Fruit fly (Drosophila melanogaster) Kc167 (cell line): ENCODE results near the gene Nup358.

ENCODE experiments used
- Myc ChIP-seq: fragments of >200 bp; optimal IDR thresholded peaks from 2 replicates; lab custom pipeline; 2017; ENCODE audit warnings: missing external identifiers
- Sin3A ChIP-seq: fragments of >200 bp; optimal IDR thresholded peaks from 2 replicates; lab custom pipeline; 2018; ENCODE audit warnings: missing external identifiers
- psq ChIP-seq: fragments of >200 bp; optimal IDR thresholded peaks from 2 replicates; lab custom pipeline; 2017; ENCODE audit warnings: missing external identifiers
- ttk ChIP-seq: sonication (Bioruptor generic); optimal IDR thresholded peaks from 2 replicates; lab custom pipeline; 2017; ENCODE audit warnings: missing external identifiers

DNA sequence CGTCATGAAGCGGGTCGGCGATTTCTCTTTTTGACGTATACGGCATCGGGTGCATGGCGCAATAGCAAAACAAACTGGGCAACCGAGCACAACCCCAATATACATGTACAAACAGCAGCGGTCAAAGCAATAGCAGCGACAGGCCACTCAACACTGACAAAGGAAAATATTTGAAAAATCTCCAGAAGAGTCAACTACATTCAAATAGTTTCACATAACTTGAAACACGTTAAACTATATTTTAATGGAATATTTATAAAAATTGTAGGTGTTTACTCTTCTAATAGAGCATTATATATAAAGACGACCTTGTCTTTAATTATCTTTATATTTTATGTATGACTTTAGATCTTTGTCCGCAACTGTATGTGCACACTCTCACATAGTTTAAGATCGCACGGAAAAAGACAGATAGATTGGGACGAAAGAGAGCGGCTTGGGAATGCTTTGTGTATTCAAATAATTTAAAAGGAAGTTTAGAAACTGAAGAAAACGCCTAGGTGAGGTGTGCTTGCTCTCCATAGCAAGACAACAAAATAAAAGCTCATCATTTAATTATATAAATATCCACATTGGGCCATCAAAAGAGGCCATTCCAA lies 41.6 kb upstream of the Nup358 start:
- TF ChIP-seq ttk (lab: Kevin White, UChicago), result no peak
- TF ChIP-seq psq (lab: Kevin White, UChicago), result no peak
- no peak for TF ChIP-seq Sin3A (lab: Kevin White, UChicago)
- no peak for TF ChIP-seq Myc (lab: Kevin White, UChicago)
